Worm (Caenorhabditis elegans): Measurements from ENCODE around the gene C15H7.4.

Gene C15H7.4

ce11 chrIII:9620148-9620547 lies 35.6 kb downstream of the C15H7.4 start (continued):
- no peak for TF ChIP-seq duxl-1 (tag; optimal IDR thresholded peaks at IDR 0.05; ENCODE audit: poor library complexity)

- no peak; the same call in 1 of the 2 replicates for TF ChIP-seq lim-7 (GFP tag; IDR thresholded peaks at IDR 0.05)
- peak; percentile 17; the same call in 1 of the 2 replicates for TF ChIP-seq arid-1 (GFP tag; conservative IDR thresholded peaks at IDR 0.05)
- no peak for TF ChIP-seq hlh-11 (tag; optimal IDR thresholded peaks at IDR 0.05)
- no peak for TF ChIP-seq F44E2.7 (GFP tag; IDR thresholded peaks at IDR 0.05)
- TF ChIP-seq zag-1 (tag; optimal IDR thresholded peaks at IDR 0.05) = peak; percentile 48
- peak; percentile 96 for TF ChIP-seq rbr-2 (tag; optimal IDR thresholded peaks at IDR 0.05)
- no peak for TF ChIP-seq lir-3 (tag; optimal IDR thresholded peaks at IDR 0.05)
- TF ChIP-seq nhr-11 (tag; optimal IDR thresholded peaks at IDR 0.05) = peak; percentile 85
- no peak for TF ChIP-seq ama-1 (optimal IDR thresholded peaks at IDR 0.05)
- peak; percentile 65 for TF ChIP-seq dmd-6 (GFP tag; IDR thresholded peaks at IDR 0.05)
- TF ChIP-seq nhr-111 (GFP tag; optimal IDR thresholded peaks at IDR 0.05) = no peak
- TF ChIP-seq dve-1 (tag; optimal IDR thresholded peaks at IDR 0.05; ENCODE audit: insufficient read depth) = peak; percentile 95
- peak; percentile 7; the same call in 1 of the 2 replicates for TF ChIP-seq nhr-41 (GFP tag; IDR thresholded peaks at IDR 0.05)
- 0 out of 2 replicates have a peak, but pooled peaks have one; percentile 34 for TF ChIP-seq Y75B8A.6 (GFP tag; IDR thresholded peaks at IDR 0.05)
- no peak for TF ChIP-seq ztf-11 (tag; optimal IDR thresholded peaks at IDR 0.05)
- TF ChIP-seq mxl-2 (GFP tag; conservative IDR thresholded peaks at IDR 0.05) = peak; percentile 68
- TF ChIP-seq aly-2 (tag; optimal IDR thresholded peaks at IDR 0.05) = no peak
- peak; percentile 91 for TF ChIP-seq pha-4 (GFP tag; IDR thresholded peaks at IDR 0.05)
- peak; percentile 30 for TF ChIP-seq pha-4 (tag; optimal IDR thresholded peaks at IDR 0.05)
- no peak for TF ChIP-seq lin-15B (tag; optimal IDR thresholded peaks at IDR 0.05)
- TF ChIP-seq Y105C5A.15 (GFP tag; IDR thresholded peaks at IDR 0.05) = no peak
- TF ChIP-seq ceh-20 (GFP tag; IDR thresholded peaks at IDR 0.05) = peak; percentile 64
- no peak for TF ChIP-seq madf-9 (GFP tag; conservative IDR thresholded peaks at IDR 0.05)
- peak; percentile 85 for TF ChIP-seq nhr-6 (tag; optimal IDR thresholded peaks at IDR 0.05)
- TF ChIP-seq nhr-76 (tag; optimal IDR thresholded peaks at IDR 0.05) = peak; percentile 10
- TF ChIP-seq ceh-28 (tag; optimal IDR thresholded peaks at IDR 0.05) = peak; percentile 46
- TF ChIP-seq F26F4.8 (GFP tag; conservative IDR thresholded peaks at IDR 0.05) = no peak
- peak; percentile 45; the same call in 1 of the 2 replicates for TF ChIP-seq mdt-29 (GFP tag; IDR thresholded peaks at IDR 0.05)
- peak; percentile 85 to 90 for TF ChIP-seq lsy-2 (tag; optimal IDR thresholded peaks at IDR 0.05)
- no peak for TF ChIP-seq ceh-82 (tag; optimal IDR thresholded peaks at IDR 0.05)
- peak in 1 of 2 experiments; percentile 81 for TF ChIP-seq daf-16 (GFP tag; optimal IDR thresholded peaks at IDR 0.05)
- peak; percentile 66 for TF ChIP-seq daf-16 (tag; optimal IDR thresholded peaks at IDR 0.05)
- TF ChIP-seq nhr-237 (tag; optimal IDR thresholded peaks at IDR 0.05) = peak; percentile 64
- no peak for TF ChIP-seq R02D3.7 (tag; optimal IDR thresholded peaks at IDR 0.05)
- TF ChIP-seq nhr-42 (GFP tag; IDR thresholded peaks at IDR 0.05) = 0 out of 2 replicates have a peak, but pooled peaks have one; percentile 42
- no peak for TF ChIP-seq Y48G9A.11 (GFP tag; IDR thresholded peaks at IDR 0.05)
- peak; percentile 22 for TF ChIP-seq spr-3 (GFP tag; optimal IDR thresholded peaks at IDR 0.05)
- TF ChIP-seq T20F7.1 (GFP tag; optimal IDR thresholded peaks at IDR 0.05) = peak; percentile 70
- peak; percentile 79 for TF ChIP-seq T26A8.4 (GFP tag; IDR thresholded peaks at IDR 0.05)
- peak; percentile 92 to 99 for TF ChIP-seq mdl-1 (tag; optimal IDR thresholded peaks at IDR 0.05)
- TF ChIP-seq ces-1 (GFP tag; optimal IDR thresholded peaks at IDR 0.05) = peak; percentile 58
- no peak for TF ChIP-seq F10B5.3 (tag; optimal IDR thresholded peaks at IDR 0.05)
- peak; percentile 77 for TF ChIP-seq lin-38 (GFP tag; IDR thresholded peaks at IDR 0.05)
- peak; percentile 90 for TF ChIP-seq F37D6.2 (tag; optimal IDR thresholded peaks at IDR 0.05)
- peak; percentile 88 for TF ChIP-seq spr-1 (tag; optimal IDR thresholded peaks at IDR 0.05)
- TF ChIP-seq nhr-25 (tag; optimal IDR thresholded peaks at IDR 0.05; ENCODE audit: borderline replicate concordance, insufficient read depth) = peak; percentile 86
- TF ChIP-seq ztf-7 (tag; optimal IDR thresholded peaks at IDR 0.05) = no peak
These were observed 36.5 kb downstream of the C15H7.4 start, which contains the start of gene hlh-11 for ce11 chrIII:9619079-9619761. TSS of gene hlh-11 (plus strand) at chrIII:9619711.

All from whole organism, L4 larva.